Worm (Caenorhabditis elegans) whole organism, L4/young adult: ENCODE results near the gene rpl-32.

Experiments used
- W03F9.2 ChIP-seq: fragments of 150-350 bp; optimal IDR thresholded peaks from 2 replicates; lab custom pipeline; 2014; ENCODE audit warnings: missing biosample characterization, missing genetic modification characterization
- dao-5 ChIP-seq: sonication (generic microtip); optimal IDR thresholded peaks from 2 replicates; lab custom pipeline; 2016; ENCODE audit warnings: missing genotype, missing genetic modification characterization, moderate library complexity, missing compliant biosample characterization
- him-1 ChIP-seq: sonication (generic microtip); optimal IDR thresholded peaks from 2 replicates; lab custom pipeline; 2016; ENCODE audit warnings: missing genotype, missing genetic modification reagents, missing genetic modification characterization, missing compliant biosample characterization

DNA sequence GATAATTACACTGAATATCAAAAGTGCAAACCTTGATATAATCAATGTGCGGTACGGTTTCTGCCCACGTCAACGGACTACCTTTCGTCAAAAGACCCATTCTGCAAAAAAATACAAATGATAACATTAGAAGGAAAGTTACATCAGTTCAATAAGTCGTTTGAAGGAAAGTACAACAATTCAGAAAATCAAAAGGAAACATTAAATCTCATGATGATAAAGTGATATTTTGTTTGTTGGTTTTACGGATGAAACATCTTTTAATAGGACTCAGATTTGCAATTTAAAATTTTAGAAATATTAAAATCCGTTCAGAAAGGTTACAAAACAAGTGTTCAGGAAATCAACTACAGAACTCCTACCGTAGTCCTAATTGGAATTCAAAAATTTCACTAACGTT lies 18.7 kb downstream of the rpl-32 start, which contains the start of gene gcs-1:
- TF ChIP-seq him-1 (tag; lab: Kevin White, UChicago): no peak
- TF ChIP-seq dao-5 (tag; lab: Kevin White, UChicago): no peak
- TF ChIP-seq W03F9.2 (tag; lab: Kevin White, UChicago): no peak
